Fruit fly (Drosophila melanogaster) whole organism, embryonic: ENCODE data around the gene euc.

Experiments
- ATbp ChIP-seq: fragments of 200-800 bp; sonication (Bioruptor generic); optimal IDR thresholded peaks from 2 replicates; lab custom pipeline; 2017; ENCODE audit warnings: missing biosample characterization, mild to moderate bottlenecking, missing genetic modification characterization, missing genetic modification reagents
- Ada2b ChIP-seq: fragments of 200-800 bp; sonication (Bioruptor generic); IDR thresholded peaks from 2 replicates; pipeline ENCODE4 v1.3.6; 2022; ENCODE audit warnings: missing biosample characterization, missing genetic modification characterization
- Aef1 ChIP-seq: fragments of 200-800 bp; sonication (Bioruptor generic); IDR thresholded peaks from 3 replicates; pipeline ENCODE4 v1.3.6; 2022; ENCODE audit warnings: missing biosample characterization, missing genetic modification characterization
- Bdp1 ChIP-seq: fragments of 200-800 bp; sonication (Bioruptor generic); optimal IDR thresholded peaks from 3 replicates; lab custom pipeline; 2016; ENCODE audit warnings: missing biosample characterization, missing genetic modification characterization
- BtbVII ChIP-seq: fragments of 200-800 bp; sonication (Bioruptor generic); optimal IDR thresholded peaks from 3 replicates; lab custom pipeline; 2017; ENCODE audit warnings: missing biosample characterization, mild to moderate bottlenecking, missing genetic modification characterization
- CG1024 ChIP-seq: fragments of 200-800 bp; sonication (Bioruptor generic); IDR thresholded peaks from 2 replicates; pipeline ENCODE4 v1.3.6; 2022; ENCODE audit warnings: missing biosample characterization, missing genetic modification characterization
- CG10959 ChIP-seq: fragments of 200-800 bp; sonication (Bioruptor generic); IDR thresholded peaks from 2 replicates; pipeline ENCODE4 v1.3.6; 2022; ENCODE audit warnings: missing biosample characterization, missing genetic modification characterization
- CG11085 ChIP-seq: fragments of 200-800 bp; sonication (Bioruptor generic); IDR thresholded peaks from 2 replicates; pipeline ENCODE4 v1.3.6; 2022; ENCODE audit warnings: missing biosample characterization, missing genetic modification characterization
- CG11504 ChIP-seq: fragments of 200-800 bp; sonication (Bioruptor generic); optimal IDR thresholded peaks from 3 replicates; lab custom pipeline; 2019; ENCODE audit warnings: missing biosample characterization, mild to moderate bottlenecking, missing genetic modification characterization, moderate library complexity
- CG13424 ChIP-seq: fragments of 200-800 bp; sonication (Bioruptor generic); optimal IDR thresholded peaks from 2 replicates; lab custom pipeline; 2019; ENCODE audit warnings: missing biosample characterization, mild to moderate bottlenecking, missing genetic modification characterization, moderate library complexity
- CG14050 ChIP-seq: fragments of 200-800 bp; sonication (Bioruptor generic); IDR thresholded peaks from 3 replicates; pipeline ENCODE4 v1.3.6; 2022; ENCODE audit warnings: missing biosample characterization, missing genetic modification characterization
- CG15601 ChIP-seq: fragments of 200-800 bp; sonication (Bioruptor generic); optimal IDR thresholded peaks from 3 replicates; lab custom pipeline; 2019; ENCODE audit warnings: missing biosample characterization, mild to moderate bottlenecking, missing genetic modification characterization, moderate library complexity
- CG1602 ChIP-seq: fragments of 200-800 bp; sonication (Bioruptor generic); optimal IDR thresholded peaks from 3 replicates; lab custom pipeline; 2016; ENCODE audit warnings: missing biosample characterization, missing genetic modification characterization
- CG16779 ChIP-seq: fragments of 200-800 bp; sonication (Bioruptor generic); IDR thresholded peaks from 2 replicates; pipeline ENCODE4 v1.3.6; 2022; ENCODE audit warnings: missing biosample characterization, missing genetic modification characterization
- CG16815 ChIP-seq: fragments of 200-800 bp; sonication (Bioruptor generic); optimal IDR thresholded peaks from 3 replicates; lab custom pipeline; 2017; ENCODE audit warnings: missing biosample characterization, mild to moderate bottlenecking, missing genetic modification characterization
- CG2202 ChIP-seq: fragments of 200-800 bp; sonication (Bioruptor generic); optimal IDR thresholded peaks from 2 replicates; lab custom pipeline; 2018; ENCODE audit warnings: missing biosample characterization, mild to moderate bottlenecking, missing genetic modification characterization
- CG2889 ChIP-seq: fragments of 200-800 bp; sonication (Bioruptor generic); IDR thresholded peaks from 3 replicates; pipeline ENCODE4 v1.3.6; 2022; ENCODE audit warnings: missing biosample characterization, missing genetic modification characterization
- CG3847 ChIP-seq: fragments of 200-800 bp; sonication (Bioruptor generic); IDR thresholded peaks from 2 replicates; pipeline ENCODE4 v1.3.6; 2022; ENCODE audit warnings: missing biosample characterization, missing genetic modification characterization
- CG6683 ChIP-seq: fragments of 200-800 bp; sonication (Bioruptor generic); optimal IDR thresholded peaks from 2 replicates; lab custom pipeline; 2017; ENCODE audit warnings: missing biosample characterization, mild to moderate bottlenecking, missing genetic modification characterization, missing genetic modification reagents
- CG6765 ChIP-seq: fragments of 200-800 bp; sonication (Bioruptor generic); optimal IDR thresholded peaks from 3 replicates; lab custom pipeline; 2017; ENCODE audit warnings: missing biosample characterization, mild to moderate bottlenecking, missing genetic modification characterization
- CG7556 ChIP-seq: fragments of 200-800 bp; sonication (Bioruptor generic); optimal IDR thresholded peaks from 2 replicates; lab custom pipeline; 2017; ENCODE audit warnings: missing biosample characterization, mild to moderate bottlenecking, missing genetic modification characterization
- CG8089 ChIP-seq: fragments of 200-800 bp; sonication (Bioruptor generic); optimal IDR thresholded peaks from 3 replicates; lab custom pipeline; 2016; ENCODE audit warnings: missing biosample characterization, missing genetic modification characterization
- ERR ChIP-seq: fragments of 200-800 bp; sonication (Bioruptor generic); optimal IDR thresholded peaks from 2 replicates; lab custom pipeline; 2016; ENCODE audit warnings: missing biosample characterization, missing genetic modification characterization
- Eip74EF ChIP-seq, 2 experiments: fragments of 200-800 bp in 1 of 2; fragments of >200 bp in 1 of 2; sonication (Bioruptor generic) in 1 of 2; optimal IDR thresholded peaks; 2 replicates each; lab custom pipeline; 2017 to 2019; ENCODE audit warnings: missing biosample characterization in 2 of 2, missing genetic modification characterization in 2 of 2, mild to moderate bottlenecking in 1 of 2, moderate library complexity in 1 of 2
- Elba2 ChIP-seq: fragments of 200-800 bp; sonication (Bioruptor generic); optimal IDR thresholded peaks from 3 replicates; lab custom pipeline; 2016; ENCODE audit warnings: missing biosample characterization, missing genetic modification characterization
- Lhr ChIP-seq: fragments of 200-800 bp; sonication (Bioruptor generic); optimal IDR thresholded peaks from 3 replicates; lab custom pipeline; 2017; ENCODE audit warnings: mild to moderate bottlenecking, missing biosample characterization, missing genetic modification reagents, missing genetic modification characterization
- Rfx ChIP-seq: fragments of 200-800 bp; sonication (Bioruptor generic); IDR thresholded peaks from 2 replicates; pipeline ENCODE4 v1.3.6; 2022; ENCODE audit warnings: missing biosample characterization, missing genetic modification characterization
- al ChIP-seq: fragments of 200-800 bp; sonication (Bioruptor generic); IDR thresholded peaks from 2 replicates; pipeline ENCODE4 v1.3.6; 2022; ENCODE audit warnings: missing biosample characterization, missing genetic modification characterization
- bab2 ChIP-seq: fragments of 200-800 bp; sonication (Bioruptor generic); optimal IDR thresholded peaks from 2 replicates; lab custom pipeline; 2016; ENCODE audit warnings: missing biosample characterization, missing genetic modification characterization
- ci ChIP-seq: fragments of 200-800 bp; sonication (Bioruptor generic); IDR thresholded peaks from 3 replicates; pipeline ENCODE4 v1.3.6; 2022; ENCODE audit warnings: missing biosample characterization, missing genetic modification characterization
- cwo ChIP-seq: fragments of 200-800 bp; sonication (Bioruptor generic); optimal IDR thresholded peaks from 3 replicates; lab custom pipeline; 2017; ENCODE audit warnings: missing biosample characterization, missing genetic modification characterization, mild to moderate bottlenecking, moderate library complexity, missing genetic modification reagents
- dan ChIP-seq: fragments of 200-800 bp; sonication (Bioruptor generic); IDR thresholded peaks from 2 replicates; pipeline ENCODE4 v1.3.6; 2022; ENCODE audit warnings: missing biosample characterization, missing genetic modification characterization
- dmrt11E ChIP-seq: fragments of 200-800 bp; sonication (Bioruptor generic); optimal IDR thresholded peaks from 3 replicates; lab custom pipeline; 2018; ENCODE audit warnings: missing biosample characterization, mild to moderate bottlenecking, missing genetic modification characterization, moderate library complexity
- dpn ChIP-seq, 2 experiments: fragments of 200-800 bp; sonication (Bioruptor generic); optimal IDR thresholded peaks; 3 replicates each; lab custom pipeline; 2016; ENCODE audit warnings: missing biosample characterization in 2 of 2, missing genetic modification characterization in 2 of 2
- emc ChIP-seq: fragments of 200-800 bp; sonication (Bioruptor generic); optimal IDR thresholded peaks from 2 replicates; lab custom pipeline; 2016; ENCODE audit warnings: missing biosample characterization, missing genetic modification characterization
- gcm ChIP-seq: fragments of 200-800 bp; sonication (Bioruptor generic); optimal IDR thresholded peaks from 2 replicates; lab custom pipeline; 2019; ENCODE audit warnings: missing biosample characterization, mild to moderate bottlenecking, missing genetic modification characterization, moderate library complexity
- gfzf ChIP-seq: fragments of 200-800 bp; sonication (Bioruptor generic); optimal IDR thresholded peaks from 2 replicates; lab custom pipeline; 2016; ENCODE audit warnings: missing biosample characterization, mild to moderate bottlenecking, missing genetic modification characterization, moderate library complexity
- hb ChIP-seq: fragments of 200-800 bp; sonication (Bioruptor generic); IDR thresholded peaks from 3 replicates; pipeline ENCODE4 v1.3.6; 2022; ENCODE audit warnings: missing biosample characterization, missing genetic modification characterization; ENCODE audit not compliant: partially characterized antibody
- onecut ChIP-seq: fragments of 200-800 bp; sonication (Bioruptor generic); IDR thresholded peaks from 2 replicates; pipeline ENCODE4 v1.3.6; 2022; ENCODE audit warnings: missing biosample characterization, missing genetic modification characterization
- org-1 ChIP-seq: fragments of 200-800 bp; sonication (Bioruptor generic); optimal IDR thresholded peaks from 2 replicates; lab custom pipeline; 2017; ENCODE audit warnings: missing biosample characterization, missing genetic modification characterization
- phol ChIP-seq: fragments of 200-800 bp; sonication (Bioruptor generic); optimal IDR thresholded peaks from 3 replicates; lab custom pipeline; 2018; ENCODE audit warnings: missing biosample characterization, mild to moderate bottlenecking, missing genetic modification characterization, moderate library complexity
- slp2 ChIP-seq: fragments of 200-800 bp; sonication (Bioruptor generic); optimal IDR thresholded peaks from 2 replicates; lab custom pipeline; 2016; ENCODE audit warnings: missing biosample characterization, missing genetic modification characterization
- sna ChIP-seq: fragments of 200-800 bp; sonication (Bioruptor generic); IDR thresholded peaks from 2 replicates; pipeline ENCODE4 v1.3.6; 2022; ENCODE audit warnings: missing biosample characterization, missing genetic modification characterization; ENCODE audit not compliant: partially characterized antibody
- tna ChIP-seq: fragments of 200-800 bp; sonication (Bioruptor generic); IDR thresholded peaks from 2 replicates; pipeline ENCODE4 v1.3.6; 2022; ENCODE audit warnings: missing biosample characterization, missing genetic modification characterization; ENCODE audit not compliant: partially characterized antibody
- trh ChIP-seq: fragments of 200-800 bp; sonication (Bioruptor generic); optimal IDR thresholded peaks from 2 replicates; lab custom pipeline; 2016; ENCODE audit warnings: missing biosample characterization, missing genetic modification characterization
- wek ChIP-seq: fragments of 200-800 bp; sonication (Bioruptor generic); optimal IDR thresholded peaks from 3 replicates; lab custom pipeline; 2018; ENCODE audit warnings: missing biosample characterization, mild to moderate bottlenecking, missing genetic modification characterization, moderate library complexity
- wor ChIP-seq: fragments of 200-800 bp; sonication (Bioruptor generic); IDR thresholded peaks from 2 replicates; pipeline ENCODE4 v1.3.6; 2022; ENCODE audit warnings: missing biosample characterization, missing genetic modification characterization
- yki ChIP-seq: fragments of >200 bp; optimal IDR thresholded peaks from 3 replicates; lab custom pipeline; 2018
- zen2 ChIP-seq: fragments of 200-800 bp; sonication (Bioruptor generic); IDR thresholded peaks from 3 replicates; pipeline ENCODE4 v1.3.6; 2022; ENCODE audit warnings: missing biosample characterization, missing genetic modification characterization; ENCODE audit not compliant: partially characterized antibody

The euc gene

dm6 chr3R:18928918-18929705 lies 49.5 kb downstream of the euc start, which contains the start of gene CG42613 (continued):
- TF ChIP-seq ERR (GFP tag; lab: Kevin White, UChicago) (no peak), Elba2 (GFP tag; lab: Kevin White, UChicago) (no peak), CG2202 (peak; percentile 56), BtbVII (GFP tag; lab: Kevin White, UChicago) (peak; percentile 71), CG13424 (tag; lab: Kevin White, UChicago) (no peak), zen2 (GFP tag; lab: Robert Waterston, UW) (peak; percentile 64), onecut (GFP tag; lab: Robert Waterston, UW) (peak; percentile 66), CG3847 (peak; percentile 34), phol (tag; lab: Kevin White, UChicago) (peak; percentile 69), CG16779 (GFP tag; lab: Robert Waterston, UW) (no peak), Ada2b (GFP tag; lab: Robert Waterston, UW) (peak; percentile 40; the same call in 1 of the 2 replicates), bab2 (GFP tag; lab: Kevin White, UChicago) (no peak), CG6683 (GFP tag; lab: Kevin White, UChicago) (peak; percentile 24), CG14050 (GFP tag; lab: Robert Waterston, UW) (peak; percentile 25; the same call in 1 of the 3 replicates), yki (lab: Kevin White, UChicago) (no peak), slp2 (GFP tag; lab: Kevin White, UChicago) (peak; percentile 51), dmrt11E (tag; lab: Kevin White, UChicago) (peak; percentile 56), gfzf (GFP tag; lab: Kevin White, UChicago) (peak; percentile 1), CG1602 (GFP tag; lab: Kevin White, UChicago) (no peak), CG7556 (GFP tag; lab: Kevin White, UChicago) (peak; percentile 48), wek (GFP tag; lab: Kevin White, UChicago) (peak; percentile 81), wor (GFP tag; lab: Robert Waterston, UW) (no peak), CG6765 (peak; percentile 64), trh (GFP tag; lab: Kevin White, UChicago) (no peak), gcm (GFP tag; lab: Kevin White, UChicago) (peak; percentile 48), Eip74EF (GFP tag; optimal IDR thresholded peaks at IDR 0.05; lab: Kevin White, UChicago) (no peak), CG11085 (peak; percentile 35; the same call in 1 of the 2 replicates), al (GFP tag; lab: Robert Waterston, UW) (0 out of 2 replicates have a peak, but pooled peaks have one; percentile 9), CG10959 (GFP tag; lab: Robert Waterston, UW) (peak; percentile 63; the same call in 1 of the 2 replicates), Lhr (GFP tag; lab: Kevin White, UChicago) (peak; percentile 62), CG1024 (GFP tag; lab: Robert Waterston, UW) (peak; percentile 61), CG2889 (0 out of 3 replicates have a peak, but pooled peaks have one; percentile 37), CG11504 (tag; lab: Kevin White, UChicago) (peak; percentile 55), Aef1 (GFP tag; lab: Robert Waterston, UW) (peak; percentile 53; the same call in 2 of the 3 replicates), ATbp (GFP tag; lab: Kevin White, UChicago) (peak; percentile 77), dpn (GFP tag; optimal IDR thresholded peaks at IDR 0.05; lab: Kevin White, UChicago) (peak in 1 of 2 experiments; percentile 72), Bdp1 (no peak), org-1 (GFP tag; lab: Kevin White, UChicago) (peak; percentile 50), emc (GFP tag; lab: Kevin White, UChicago) (no peak), CG8089 (GFP tag; lab: Kevin White, UChicago) (peak; percentile 78), CG15601 (tag; lab: Kevin White, UChicago) (peak; percentile 99), hb (GFP tag; lab: Robert Waterston, UW) (no peak), ci (GFP tag; lab: Robert Waterston, UW) (peak; percentile 94), sna (GFP tag; lab: Robert Waterston, UW) (no peak), tna (GFP tag; lab: Robert Waterston, UW) (no peak), dan (GFP tag; lab: Robert Waterston, UW) (no peak), CG16815 (GFP tag; lab: Kevin White, UChicago) (peak; percentile 45), Rfx (GFP tag; lab: Robert Waterston, UW) (peak; percentile 73), cwo (GFP tag; lab: Kevin White, UChicago) (no peak)
